Fruit fly (Drosophila melanogaster) whole organism, adult: Measurements from ENCODE around the gene CG15458.
"Not testable (repeated sequence)": the region's sequence is repeated elsewhere in the genome, so short reads cannot be mapped to it uniquely, and the experiment has no call there.

Experiments
- CG11617 ChIP-seq: fragments of 200-800 bp; sonication (Bioruptor generic); optimal IDR thresholded peaks from 2 replicates; lab custom pipeline; 2017; ENCODE audit warnings: mild to moderate bottlenecking, missing biosample characterization, missing genetic modification reagents, missing genetic modification characterization
- CG12768 ChIP-seq: fragments of 200-800 bp; sonication (Bioruptor generic); optimal IDR thresholded peaks from 2 replicates; lab custom pipeline; 2017; ENCODE audit warnings: missing biosample characterization, missing genetic modification characterization, mild to moderate bottlenecking, moderate library complexity, missing genetic modification reagents
- CG14711 ChIP-seq: fragments of 200-800 bp; sonication (Bioruptor generic); optimal IDR thresholded peaks from 2 replicates; lab custom pipeline; 2018; ENCODE audit warnings: missing biosample characterization, mild to moderate bottlenecking, missing genetic modification characterization, moderate library complexity
- CG1620 ChIP-seq: fragments of 200-800 bp; sonication (Bioruptor generic); optimal IDR thresholded peaks from 2 replicates; lab custom pipeline; 2016; ENCODE audit warnings: missing biosample characterization, missing genetic modification characterization
- CG33017 ChIP-seq: fragments of 200-800 bp; sonication (Bioruptor generic); optimal IDR thresholded peaks from 2 replicates; lab custom pipeline; 2018; ENCODE audit warnings: missing biosample characterization, mild to moderate bottlenecking, missing genetic modification characterization, moderate library complexity
- CG5204 ChIP-seq: fragments of 200-800 bp; sonication (Bioruptor generic); optimal IDR thresholded peaks from 2 replicates; lab custom pipeline; 2016; ENCODE audit warnings: missing biosample characterization, missing genetic modification characterization
- CG7045 ChIP-seq: fragments of 200-800 bp; sonication (Bioruptor generic); optimal IDR thresholded peaks from 2 replicates; lab custom pipeline; 2017; ENCODE audit warnings: missing biosample characterization, mild to moderate bottlenecking, missing genetic modification characterization
- CG7101 ChIP-seq: fragments of 200-800 bp; sonication (Bioruptor generic); optimal IDR thresholded peaks from 2 replicates; lab custom pipeline; 2018; ENCODE audit warnings: missing biosample characterization, mild to moderate bottlenecking, missing genetic modification characterization, moderate library complexity
- Clk ChIP-seq: fragments of 200-800 bp; sonication (Bioruptor generic); optimal IDR thresholded peaks from 2 replicates; lab custom pipeline; 2017; ENCODE audit warnings: missing biosample characterization, missing genetic modification characterization
- Crg-1 ChIP-seq: fragments of 200-800 bp; sonication (Bioruptor generic); optimal IDR thresholded peaks from 2 replicates; lab custom pipeline; 2016; ENCODE audit warnings: missing biosample characterization, missing genetic modification characterization
- Hr96 ChIP-seq: fragments of 200-800 bp; sonication (Bioruptor generic); optimal IDR thresholded peaks from 2 replicates; lab custom pipeline; 2016; ENCODE audit warnings: missing biosample characterization, missing genetic modification characterization
- Mnt ChIP-seq: fragments of 200-800 bp; sonication (Bioruptor generic); optimal IDR thresholded peaks from 2 replicates; lab custom pipeline; 2016; ENCODE audit warnings: missing biosample characterization, mild to moderate bottlenecking, missing genetic modification characterization
- bab1 ChIP-seq: fragments of 200-800 bp; sonication (Bioruptor generic); optimal IDR thresholded peaks from 3 replicates; lab custom pipeline; 2019; ENCODE audit warnings: missing biosample characterization, mild to moderate bottlenecking, missing genetic modification characterization, moderate library complexity
- cic ChIP-seq: fragments of 200-800 bp; sonication (Bioruptor generic); optimal IDR thresholded peaks from 2 replicates; lab custom pipeline; 2017; ENCODE audit warnings: missing biosample characterization, mild to moderate bottlenecking, missing genetic modification characterization, moderate library complexity
- cnc ChIP-seq, 2 experiments: fragments of >200 bp; optimal IDR thresholded peaks; 2 replicates each; lab custom pipeline; 2017
- kay ChIP-seq: fragments of 200-800 bp; sonication (Bioruptor generic); peaks from one replicate; lab custom pipeline; 2016; ENCODE audit warnings: missing biosample characterization, missing genetic modification characterization, borderline replicate concordance
- ovo ChIP-seq: fragments of 200-800 bp; sonication (Bioruptor generic); optimal IDR thresholded peaks from 2 replicates; lab custom pipeline; 2016; ENCODE audit warnings: missing biosample characterization, missing genetic modification characterization
- pad ChIP-seq: fragments of 200-800 bp; sonication (Bioruptor generic); optimal IDR thresholded peaks from 3 replicates; lab custom pipeline; 2017; ENCODE audit warnings: missing biosample characterization, missing genetic modification characterization, mild to moderate bottlenecking, moderate library complexity, missing genetic modification reagents
- tj ChIP-seq: fragments of 200-800 bp; sonication (Bioruptor generic); optimal IDR thresholded peaks from 3 replicates; lab custom pipeline; 2017; ENCODE audit warnings: missing biosample characterization, mild to moderate bottlenecking, missing genetic modification characterization, moderate library complexity
- toe ChIP-seq: fragments of 200-800 bp; sonication (Bioruptor generic); optimal IDR thresholded peaks from 2 replicates; lab custom pipeline; 2016; ENCODE audit warnings: missing biosample characterization, missing genetic modification characterization

CG15458 gene

DNA sequence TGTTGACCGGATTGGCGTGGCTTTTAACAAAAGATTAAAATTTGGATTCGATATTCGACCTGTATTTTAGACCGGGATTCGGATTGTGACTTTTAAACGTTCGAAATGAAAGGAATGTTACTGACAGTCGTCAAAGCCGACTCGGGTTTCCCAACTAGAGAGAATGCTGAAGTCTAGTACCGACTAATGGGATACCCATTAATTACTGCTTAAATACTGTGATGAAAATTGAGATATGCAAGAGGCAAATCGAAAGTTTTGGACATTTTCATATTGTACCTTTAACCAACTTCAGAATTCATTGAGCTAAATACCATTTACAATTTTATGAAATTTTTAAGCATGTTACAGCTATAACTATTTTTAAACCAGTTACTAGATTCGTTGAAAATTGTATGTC lies at the start of gene CG15458:
Gene CG15458 (minus strand): TSS at position 101 of the 400 bp plus-strand sequence.
- TF ChIP-seq ovo (GFP tag; lab: Kevin White, UChicago) (no peak), Clk (no peak), Mnt (no peak), CG33017 (tag; lab: Kevin White, UChicago) (no peak), cnc (optimal IDR thresholded peaks at IDR 0.05; lab: Kevin White, UChicago) (no peak), CG11617 (GFP tag; lab: Kevin White, UChicago) (no peak)

dm6 chrX:20448828-20449427 lies 34.9 kb upstream of the CG15458 start, which contains the start of gene tbc:
Gene tbc, plus strand, starts transcription at chrX:20449331.
- TF ChIP-seq tj (GFP tag; lab: Kevin White, UChicago) (no peak), CG14711 (no peak), Clk (no peak), Mnt (no peak)

- TF ChIP-seq Clk (no peak), CG1620 (no peak), cnc (optimal IDR thresholded peaks at IDR 0.05; lab: Kevin White, UChicago) (no peak), pad (GFP tag; lab: Kevin White, UChicago) (no peak), ovo (GFP tag; lab: Kevin White, UChicago) (no peak), Crg-1 (GFP tag; lab: Kevin White, UChicago) (no peak), Mnt (no peak), CG14711 (no peak), CG11617 (GFP tag; lab: Kevin White, UChicago) (no peak), CG5204 (no peak), Hr96 (no peak), bab1 (GFP tag; lab: Kevin White, UChicago) (no peak), CG7045 (GFP tag; lab: Kevin White, UChicago) (no peak), CG12768 (GFP tag; lab: Kevin White, UChicago) (no peak), tj (GFP tag; lab: Kevin White, UChicago) (no peak), cic (GFP tag; lab: Kevin White, UChicago) (no peak), CG33017 (tag; lab: Kevin White, UChicago) (no peak), kay (no peak), toe (GFP tag; lab: Kevin White, UChicago) (no peak), CG7101 (no peak)
These were observed 34.0 kb upstream of the CG15458 start for dm6 chrX:20447865-20448584.

dm6 chrX:20446071-20446470 lies 32.1 kb upstream of the CG15458 start, which contains the start of gene CG42578:
Gene CG42578, plus strand, starts transcription at chrX:20446371.
- not testable (repeated sequence) for TF ChIP-seq pad, CG7045, cic (GFP tag; lab: Kevin White, UChicago)

DNA sequence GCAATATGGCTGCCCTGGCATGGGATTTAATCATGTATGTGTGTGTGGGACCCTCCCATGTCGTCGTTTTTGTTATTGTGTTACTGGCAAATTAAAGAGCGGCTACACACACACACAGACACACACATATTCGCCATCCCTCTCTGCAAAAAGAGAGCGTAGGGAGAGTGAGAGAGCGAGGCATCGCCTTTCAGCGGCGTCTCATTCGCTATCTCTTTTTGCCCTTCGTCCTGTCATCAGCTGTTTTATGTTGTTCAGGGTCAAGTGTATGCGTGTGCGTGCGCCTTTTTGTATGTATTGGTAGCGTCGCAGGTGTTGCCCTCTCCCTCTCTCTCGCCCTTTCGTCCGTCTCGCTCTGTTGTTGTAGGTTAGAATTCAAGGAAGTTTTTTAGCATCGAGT lies 22.9 kb upstream of the CG15458 start:
- TF ChIP-seq CG7101 = no peak
- TF ChIP-seq tj (GFP tag; lab: Kevin White, UChicago) = no peak
- TF ChIP-seq CG7045 (GFP tag; lab: Kevin White, UChicago) = no peak
- TF ChIP-seq CG33017 (tag; lab: Kevin White, UChicago) = no peak
- TF ChIP-seq CG14711 = no peak
- no peak for TF ChIP-seq CG1620
- no peak for TF ChIP-seq toe (GFP tag; lab: Kevin White, UChicago)
- TF ChIP-seq Crg-1 (GFP tag; lab: Kevin White, UChicago) = no peak
- TF ChIP-seq kay = no peak
- TF ChIP-seq ovo (GFP tag; lab: Kevin White, UChicago) = no peak
- no peak for TF ChIP-seq cnc (optimal IDR thresholded peaks at IDR 0.05; lab: Kevin White, UChicago)
- TF ChIP-seq CG11617 (GFP tag; lab: Kevin White, UChicago) = no peak
- no peak for TF ChIP-seq pad (GFP tag; lab: Kevin White, UChicago)
- no peak for TF ChIP-seq CG12768 (GFP tag; lab: Kevin White, UChicago)

DNA sequence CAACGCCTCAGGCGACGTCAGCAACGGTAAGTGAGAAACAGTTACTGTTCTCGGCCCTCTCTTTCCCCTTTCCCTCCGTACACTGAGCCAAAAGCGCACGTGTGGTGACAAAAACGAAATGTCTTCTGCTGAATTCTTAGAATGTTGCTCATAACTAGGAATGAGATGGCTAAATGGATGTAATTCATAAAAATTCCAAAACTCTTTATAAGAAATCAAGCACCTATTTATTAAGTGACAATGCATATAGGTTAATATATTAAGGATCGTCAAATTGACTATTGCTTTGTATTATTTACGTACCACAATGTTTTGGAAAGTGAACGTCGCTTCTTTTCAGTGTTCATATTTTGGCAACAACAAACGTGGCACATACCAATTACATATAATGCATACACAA lies 20.5 kb upstream of the CG15458 start:
- no peak for TF ChIP-seq Clk
- TF ChIP-seq Hr96 = peak; percentile 8
- peak; percentile 43 for TF ChIP-seq CG5204
- TF ChIP-seq CG7101 = peak; percentile 6
- TF ChIP-seq Mnt = no peak
